Worm (Caenorhabditis elegans) whole organism, L3 larva: ENCODE data around the gene C03G6.21.

Experiments used
- ama-1 ChIP-seq: fragments of 150-350 bp; optimal IDR thresholded peaks from 2 replicates; lab custom pipeline; 2018
- fkh-10 ChIP-seq: sonication (generic microtip); optimal IDR thresholded peaks from 2 replicates; lab custom pipeline; 2017; ENCODE audit warnings: missing biosample characterization, missing genetic modification reagents, missing genetic modification characterization
- nhr-11 ChIP-seq: fragments of 150-350 bp; optimal IDR thresholded peaks from 2 replicates; lab custom pipeline; 2014; ENCODE audit warnings: missing biosample characterization, missing genetic modification characterization
- nhr-23 ChIP-seq: fragments of 150-350 bp; optimal IDR thresholded peaks from 2 replicates; lab custom pipeline; 2014; ENCODE audit warnings: missing biosample characterization, missing genetic modification reagents, missing genetic modification characterization
- nhr-76 ChIP-seq: fragments of 150-350 bp; sonication (generic microtip); optimal IDR thresholded peaks from 5 replicates; lab custom pipeline; 2014; ENCODE audit warnings: missing biosample characterization, missing genetic modification characterization
- snpc-4 ChIP-seq: fragments of 150-350 bp; optimal IDR thresholded peaks from 2 replicates; lab custom pipeline; 2014; ENCODE audit warnings: missing biosample characterization, missing genetic modification characterization
- zag-1 ChIP-seq: fragments of 150-350 bp; optimal IDR thresholded peaks from 2 replicates; lab custom pipeline; 2014; ENCODE audit warnings: missing biosample characterization, missing genetic modification characterization

ce11 chrV:7403501-7403900, 46.9 kb upstream of the C03G6.21 start:
- TF ChIP-seq ama-1 (lab: Kevin White, UChicago) (no peak), fkh-10 (GFP tag; lab: Kevin White, UChicago) (no peak), snpc-4 (tag; lab: Kevin White, UChicago) (no peak), nhr-11 (tag; lab: Kevin White, UChicago) (no peak), zag-1 (tag; lab: Kevin White, UChicago) (no peak), nhr-76 (tag; lab: Kevin White, UChicago) (no peak), nhr-23 (no peak)
